Worm (Caenorhabditis elegans): ENCODE data around the gene prx-6.

- TF ChIP-seq nhr-48 (tag; optimal IDR thresholded peaks at IDR 0.05), result no peak
- no peak for TF ChIP-seq F49E8.2 (tag; optimal IDR thresholded peaks at IDR 0.05; ENCODE audit: borderline replicate concordance)
- TF ChIP-seq skn-1 (tag; optimal IDR thresholded peaks at IDR 0.05), result no peak
- no peak for TF ChIP-seq snpc-1.2 (GFP tag; IDR thresholded peaks at IDR 0.05)
- no peak for TF ChIP-seq ZK546.5 (tag; optimal IDR thresholded peaks at IDR 0.05)
- TF ChIP-seq nhr-237 (tag; optimal IDR thresholded peaks at IDR 0.05), result no peak
- no peak for TF ChIP-seq mes-2 (tag; optimal IDR thresholded peaks at IDR 0.05; ENCODE audit: poor library complexity, severe bottlenecking)
Observed at ce11 chrV:4707646-4708045, 12.2 kb downstream of the prx-6 start.

All from whole organism, L4 larva.